4 fruit fly cellular contexts compared by ENCODE assay signal in genomic region chr3L:22717137-22717767, dm6.
TF ChIP-seq lines count a peak whose summit lies in the region.

Gene ArfGAP3, minus strand, starts transcription at chr3L:22717577.
Gene CG32452, plus strand, starts transcription at chr3L:22717728.

TF ChIP-seq in whole organism, adult, 20 proteins besides CTCF, POLR2A, EP300 and RAD21 (continued from another document):
- TF ChIP-seq kay (GFP tag; lab: Kevin White, UChicago; ENCODE audit: borderline replicate concordance) (no peak), toe (GFP tag; optimal IDR thresholded peaks at IDR 0.05; lab: Kevin White, UChicago) (peak; percentile 85), CG7045 (GFP tag; optimal IDR thresholded peaks at IDR 0.05; lab: Kevin White, UChicago) (peak; percentile 68)

TF ChIP-seq in whole organism, embryonic, 481 proteins besides CTCF, POLR2A, EP300 and RAD21 (continued from another document and continues in another):
- peak; percentile 81 for TF ChIP-seq CG9437 (GFP tag; optimal IDR thresholded peaks at IDR 0.05; lab: Kevin White, UChicago)
- TF ChIP-seq CG8478 (optimal IDR thresholded peaks at IDR 0.05; lab: Kevin White, UChicago): no peak
- peak; percentile 58 for TF ChIP-seq CG14667 (GFP tag; IDR thresholded peaks at IDR 0.05; lab: Robert Waterston, UW)
- no peak for TF ChIP-seq Gsc (GFP tag; IDR thresholded peaks at IDR 0.05; lab: Robert Waterston, UW)
- TF ChIP-seq croc (GFP tag; conservative IDR thresholded peaks at IDR 0.05; lab: Robert Waterston, UW): peak; percentile 26; the same call in 1 of the 3 replicates
- peak; percentile 15 for TF ChIP-seq emc (GFP tag; optimal IDR thresholded peaks at IDR 0.05; lab: Kevin White, UChicago)
- peak; percentile 91 for TF ChIP-seq row (GFP tag; IDR thresholded peaks at IDR 0.05; lab: Robert Waterston, UW)
- peak; percentile 34 for TF ChIP-seq Spps (tag; optimal IDR thresholded peaks at IDR 0.05; lab: Kevin White, UChicago)
- no peak for TF ChIP-seq ato (GFP tag; IDR thresholded peaks at IDR 0.05; lab: Robert Waterston, UW; ENCODE audit: partially characterized antibody)
- peak; percentile 56 for TF ChIP-seq CG4328 (GFP tag; optimal IDR thresholded peaks at IDR 0.05; lab: Kevin White, UChicago)
- peak; percentile 83 for TF ChIP-seq Max (GFP tag; optimal IDR thresholded peaks at IDR 0.05; lab: Kevin White, UChicago)
- TF ChIP-seq caup (GFP tag; optimal IDR thresholded peaks at IDR 0.05; lab: Kevin White, UChicago; ENCODE audit: severe bottlenecking): peak; percentile 72
- TF ChIP-seq oc (tag; optimal IDR thresholded peaks at IDR 0.05; lab: Kevin White, UChicago): peak; percentile 33
- TF ChIP-seq Dip3 (GFP tag; optimal IDR thresholded peaks at IDR 0.05; lab: Kevin White, UChicago): peak; percentile 57
- peak; percentile 66 for TF ChIP-seq zen (tag; optimal IDR thresholded peaks at IDR 0.05; lab: Kevin White, UChicago)
- TF ChIP-seq CG7786 (GFP tag; optimal IDR thresholded peaks at IDR 0.05; lab: Kevin White, UChicago): peak; percentile 39
- TF ChIP-seq NC2β (GFP tag; optimal IDR thresholded peaks at IDR 0.05; lab: Kevin White, UChicago): peak; percentile 34
- no peak for TF ChIP-seq cad (GFP tag; optimal IDR thresholded peaks at IDR 0.05; lab: Kevin White, UChicago)
- TF ChIP-seq Oli (tag; optimal IDR thresholded peaks at IDR 0.05; lab: Kevin White, UChicago): peak; percentile 57
- TF ChIP-seq Camta (GFP tag; optimal IDR thresholded peaks at IDR 0.05; lab: Kevin White, UChicago): peak; percentile 69
- TF ChIP-seq PHDP (tag; optimal IDR thresholded peaks at IDR 0.05; lab: Kevin White, UChicago): peak; percentile 66
- TF ChIP-seq CG17361 (GFP tag; IDR thresholded peaks at IDR 0.05; lab: Robert Waterston, UW): peak; percentile 92
- peak; percentile 70 for TF ChIP-seq CG10209 (GFP tag; optimal IDR thresholded peaks at IDR 0.05; lab: Kevin White, UChicago)
- peak; percentile 68 for TF ChIP-seq CG34224 (GFP tag; IDR thresholded peaks at IDR 0.05; lab: Robert Waterston, UW; ENCODE audit: partially characterized antibody)
- no peak for TF ChIP-seq Hr39 (optimal IDR thresholded peaks at IDR 0.05; lab: Kevin White, UChicago)
- peak; percentile 33 for TF ChIP-seq CG8089 (GFP tag; optimal IDR thresholded peaks at IDR 0.05; lab: Kevin White, UChicago)
- peak; percentile 84 for TF ChIP-seq CG14710 (tag; optimal IDR thresholded peaks at IDR 0.05; lab: Kevin White, UChicago)
- TF ChIP-seq Kr (GFP tag; optimal IDR thresholded peaks at IDR 0.05; lab: Kevin White, UChicago): no peak
- TF ChIP-seq CG11247 (GFP tag; IDR thresholded peaks at IDR 0.05; lab: Robert Waterston, UW): peak; percentile 80
- peak; percentile 27; the same call in 2 of the 3 replicates for TF ChIP-seq zen2 (GFP tag; IDR thresholded peaks at IDR 0.05; lab: Robert Waterston, UW; ENCODE audit: partially characterized antibody)
- peak in 1 of 2 experiments; percentile 50 for TF ChIP-seq Eip74EF (GFP tag; optimal IDR thresholded peaks at IDR 0.05; lab: Kevin White, UChicago)
- peak; percentile 82 for TF ChIP-seq gem (tag; optimal IDR thresholded peaks at IDR 0.05; lab: Kevin White, UChicago)
- no peak for TF ChIP-seq CG8359 (GFP tag; optimal IDR thresholded peaks at IDR 0.05; lab: Kevin White, UChicago; ENCODE audit: borderline replicate concordance)
- peak; percentile 30 for TF ChIP-seq Jarid2 (GFP tag; optimal IDR thresholded peaks at IDR 0.05; lab: Kevin White, UChicago)
- peak; percentile 63 for TF ChIP-seq Ssrp (tag; optimal IDR thresholded peaks at IDR 0.05; lab: Kevin White, UChicago)
- TF ChIP-seq Hand (GFP tag; optimal IDR thresholded peaks at IDR 0.05; lab: Kevin White, UChicago): no peak
- TF ChIP-seq tin (GFP tag; optimal IDR thresholded peaks at IDR 0.05; lab: Kevin White, UChicago): peak; percentile 72
- peak; percentile 2 for TF ChIP-seq pnt (GFP tag; optimal IDR thresholded peaks at IDR 0.05; lab: Kevin White, UChicago)
- peak; percentile 80 for TF ChIP-seq CG2712 (tag; optimal IDR thresholded peaks at IDR 0.05; lab: Kevin White, UChicago)
- peak; percentile 54; the same call in 1 of the 2 replicates for TF ChIP-seq E2f2 (GFP tag; IDR thresholded peaks at IDR 0.05; lab: Robert Waterston, UW)
- peak; percentile 81 for TF ChIP-seq CG31441 (GFP tag; IDR thresholded peaks at IDR 0.05; lab: Robert Waterston, UW)

TF ChIP-seq in whole organism, prepupa, 60 proteins besides CTCF, POLR2A, EP300 and RAD21 (continued from another document):
- TF ChIP-seq CG3032 (tag; optimal IDR thresholded peaks at IDR 0.05; lab: Kevin White, UChicago) (peak; percentile 62), CG6792 (GFP tag; optimal IDR thresholded peaks at IDR 0.05; lab: Kevin White, UChicago) (peak; percentile 34), CG10669 (GFP tag; optimal IDR thresholded peaks at IDR 0.05; lab: Kevin White, UChicago) (no peak), esn (GFP tag; optimal IDR thresholded peaks at IDR 0.05; lab: Kevin White, UChicago) (peak; percentile 79), CG6808 (GFP tag; optimal IDR thresholded peaks at IDR 0.05; lab: Kevin White, UChicago) (no peak), achi (GFP tag; optimal IDR thresholded peaks at IDR 0.05; lab: Kevin White, UChicago) (peak; percentile 71), CG10631 (GFP tag; optimal IDR thresholded peaks at IDR 0.05; lab: Kevin White, UChicago) (peak; percentile 75), CG11902 (GFP tag; optimal IDR thresholded peaks at IDR 0.05; lab: Kevin White, UChicago) (peak; percentile 55), cyc (GFP tag; optimal IDR thresholded peaks at IDR 0.05; lab: Kevin White, UChicago) (peak; percentile 68), Hr38 (GFP tag; optimal IDR thresholded peaks at IDR 0.05; lab: Kevin White, UChicago) (no peak), salr (GFP tag; optimal IDR thresholded peaks at IDR 0.05; lab: Kevin White, UChicago) (peak in 1 of 2 experiments; percentile 70), CG8632 (GFP tag; optimal IDR thresholded peaks at IDR 0.05; lab: Kevin White, UChicago) (peak; percentile 48), Lpt (GFP tag; optimal IDR thresholded peaks at IDR 0.05; lab: Kevin White, UChicago) (peak; percentile 38), eg (GFP tag; IDR thresholded peaks at IDR 0.05; lab: Robert Waterston, UW) (peak; percentile 85), topi (GFP tag; optimal IDR thresholded peaks at IDR 0.05; lab: Kevin White, UChicago) (peak; percentile 67), Blimp-1 (GFP tag; optimal IDR thresholded peaks at IDR 0.05; lab: Kevin White, UChicago) (no peak), Sox102F (GFP tag; optimal IDR thresholded peaks at IDR 0.05; lab: Kevin White, UChicago) (no peak), Met (GFP tag; optimal IDR thresholded peaks at IDR 0.05; lab: Kevin White, UChicago) (no peak), CG4318 (GFP tag; optimal IDR thresholded peaks at IDR 0.05; lab: Kevin White, UChicago) (peak; percentile 51), CG3919 (GFP tag; optimal IDR thresholded peaks at IDR 0.05; lab: Kevin White, UChicago) (peak; percentile 72), dac (GFP tag; optimal IDR thresholded peaks at IDR 0.05; lab: Kevin White, UChicago) (no peak), Gug (GFP tag; IDR thresholded peaks at IDR 0.05; lab: Robert Waterston, UW) (peak; percentile 63), Ets96B (tag; optimal IDR thresholded peaks at IDR 0.05; lab: Kevin White, UChicago) (peak; percentile 52), lz (GFP tag; optimal IDR thresholded peaks at IDR 0.05; lab: Kevin White, UChicago) (peak; percentile 81), vri (GFP tag; optimal IDR thresholded peaks at IDR 0.05; lab: Kevin White, UChicago) (no peak), Ets21C (GFP tag; optimal IDR thresholded peaks at IDR 0.05; lab: Kevin White, UChicago) (peak; percentile 54), CG1621 (tag; optimal IDR thresholded peaks at IDR 0.05; lab: Kevin White, UChicago) (peak; percentile 50), CG32006 (GFP tag; optimal IDR thresholded peaks at IDR 0.05; lab: Kevin White, UChicago) (peak; percentile 71), CG6163 (GFP tag; IDR thresholded peaks at IDR 0.05; lab: Robert Waterston, UW) (peak; percentile 78), CG6276 (GFP tag; optimal IDR thresholded peaks at IDR 0.05; lab: Kevin White, UChicago) (no peak), Hr39 (GFP tag; optimal IDR thresholded peaks at IDR 0.05; lab: Kevin White, UChicago) (peak; percentile 71), CG6854 (GFP tag; optimal IDR thresholded peaks at IDR 0.05; lab: Kevin White, UChicago) (no peak), spab (GFP tag; optimal IDR thresholded peaks at IDR 0.05; lab: Kevin White, UChicago) (no peak), ss (GFP tag; optimal IDR thresholded peaks at IDR 0.05; lab: Kevin White, UChicago) (no peak), Eip78C (GFP tag; lab: Kevin White, UChicago) (peak; percentile 76), Eip75B (GFP tag; optimal IDR thresholded peaks at IDR 0.05; lab: Kevin White, UChicago) (peak; percentile 79), CG11294 (GFP tag; IDR thresholded peaks at IDR 0.05; lab: Robert Waterston, UW) (no peak; the same call in 1 of the 2 replicates), fd85E (GFP tag; optimal IDR thresholded peaks at IDR 0.05; lab: Kevin White, UChicago) (no peak), dsx (GFP tag; optimal IDR thresholded peaks at IDR 0.05; lab: Kevin White, UChicago; ENCODE audit: poor library complexity, severe bottlenecking) (peak; percentile 45), Sox14 (GFP tag; optimal IDR thresholded peaks at IDR 0.05; lab: Kevin White, UChicago) (peak; percentile 54), fd59A (GFP tag; optimal IDR thresholded peaks at IDR 0.05; lab: Kevin White, UChicago) (peak; percentile 6)

TF ChIP-seq in whole organism, wandering third instar larva, 38 proteins besides CTCF, POLR2A, EP300 and RAD21 (continued from another document):
- TF ChIP-seq CG9705 (GFP tag; optimal IDR thresholded peaks at IDR 0.05; lab: Kevin White, UChicago): peak; percentile 62
